Worm (Caenorhabditis elegans) whole organism, early embryonic: ENCODE data around the gene F56D6.8.

Source experiments
- B0310.2 ChIP-seq: sonication (generic microtip); optimal IDR thresholded peaks from 2 replicates; lab custom pipeline; 2016; ENCODE audit warnings: mild to moderate bottlenecking, missing genetic modification characterization, missing compliant biosample characterization
- F13C5.2 ChIP-seq: sonication (generic microtip); optimal IDR thresholded peaks from 2 replicates; lab custom pipeline; 2017; ENCODE audit warnings: mild to moderate bottlenecking, missing genetic modification characterization, inconsistent platforms, missing compliant biosample characterization
- aly-1 ChIP-seq: sonication (generic microtip); optimal IDR thresholded peaks from 2 replicates; lab custom pipeline; 2016; ENCODE audit warnings: missing genetic modification characterization, missing compliant biosample characterization
- ama-1 ChIP-seq: fragments of 150-350 bp; optimal IDR thresholded peaks from 2 replicates; lab custom pipeline; 2014
- ceh-13 ChIP-seq: fragments of 200-800 bp; sonication (Bioruptor generic); optimal IDR thresholded peaks from 2 replicates; lab custom pipeline; 2018; ENCODE audit warnings: mild to moderate bottlenecking, missing genetic modification characterization, missing compliant biosample characterization
- ceh-36 ChIP-seq: sonication (generic microtip); optimal IDR thresholded peaks from 2 replicates; lab custom pipeline; 2016; ENCODE audit warnings: missing genetic modification characterization, inconsistent platforms, missing compliant biosample characterization
- ets-7 ChIP-seq: sonication (generic microtip); optimal IDR thresholded peaks from 2 replicates; lab custom pipeline; 2016; ENCODE audit warnings: missing genotype, missing genetic modification characterization, missing compliant biosample characterization
- flt-1 ChIP-seq: fragments of 200-800 bp; sonication (Bioruptor generic); IDR thresholded peaks from 2 replicates; pipeline ENCODE4 v1.3.6; 2022; ENCODE audit warnings: missing genetic modification characterization, missing compliant biosample characterization
- hmbx-1 ChIP-seq: sonication (generic microtip); optimal IDR thresholded peaks from 2 replicates; lab custom pipeline; 2016; ENCODE audit warnings: mild to moderate bottlenecking, missing genetic modification characterization, missing compliant biosample characterization
- hmg-4 ChIP-seq: fragments of 200-800 bp; sonication (Bioruptor generic); optimal IDR thresholded peaks from 2 replicates; lab custom pipeline; 2018; ENCODE audit warnings: mild to moderate bottlenecking, missing genetic modification characterization, missing compliant biosample characterization
- hnd-1 ChIP-seq: sonication (generic microtip); optimal IDR thresholded peaks from 2 replicates; lab custom pipeline; 2016; ENCODE audit warnings: missing genetic modification characterization, missing compliant biosample characterization
- pes-1 ChIP-seq: fragments of 200-800 bp; sonication (Bioruptor generic); IDR thresholded peaks from 2 replicates; pipeline ENCODE4 v1.3.6; 2022; ENCODE audit warnings: missing genetic modification reagents, missing genetic modification characterization, missing compliant biosample characterization
- scrt-1 ChIP-seq: fragments of 200-800 bp; sonication (Bioruptor generic); IDR thresholded peaks from 2 replicates; pipeline ENCODE4 v1.3.6; 2022; ENCODE audit warnings: missing genetic modification characterization, missing compliant biosample characterization
- sea-1 ChIP-seq: fragments of 200-800 bp; sonication (Bioruptor generic); conservative IDR thresholded peaks from 2 replicates; pipeline ENCODE4 v1.3.6; 2022; ENCODE audit warnings: missing genetic modification characterization, missing compliant biosample characterization
- tbx-11 ChIP-seq: fragments of 200-800 bp; sonication (Bioruptor generic); IDR thresholded peaks from 2 replicates; pipeline ENCODE4 v1.3.6; 2022; ENCODE audit warnings: missing genetic modification characterization, missing compliant biosample characterization
- tbx-37 ChIP-seq: fragments of 200-800 bp; sonication (Bioruptor generic); conservative IDR thresholded peaks from 2 replicates; pipeline ENCODE4 v1.3.6; 2022; ENCODE audit warnings: missing genetic modification reagents, missing genetic modification characterization, missing compliant biosample characterization
- tra-4 ChIP-seq: sonication (generic microtip); optimal IDR thresholded peaks from 2 replicates; lab custom pipeline; 2017; ENCODE audit warnings: missing genetic modification characterization, missing compliant biosample characterization

The F56D6.8 gene

DNA sequence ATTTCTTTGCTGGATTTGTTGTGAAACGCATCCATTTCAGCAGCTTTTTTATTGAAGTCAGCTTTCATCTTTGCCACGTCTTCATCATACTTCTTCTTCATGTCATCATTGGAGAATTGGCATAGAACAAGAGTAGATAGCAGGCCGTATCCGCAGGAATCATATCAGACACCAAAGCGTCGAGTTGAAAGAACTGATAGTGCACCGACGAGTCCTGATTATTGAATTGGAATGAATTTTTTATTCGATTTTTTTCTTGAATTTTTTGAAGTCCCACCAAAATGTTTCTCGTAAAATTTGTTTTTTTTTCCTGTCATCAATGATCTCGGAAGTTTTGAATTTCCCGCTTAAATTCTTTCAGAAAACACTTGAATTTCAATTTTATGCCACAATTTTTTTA, 12.2 kb upstream of the F56D6.8 start, which contains the start of gene F56D6.11:
F56D6.11 (minus strand) TSS at position 101 of the 400 bp plus-strand sequence.
- TF ChIP-seq scrt-1 (GFP tag; lab: Robert Waterston, UW) (no peak), ceh-13 (GFP tag; lab: Kevin White, UChicago) (no peak), tbx-11 (GFP tag; lab: Robert Waterston, UW) (no peak), aly-1 (no peak), hmbx-1 (tag; lab: Kevin White, UChicago) (no peak), pes-1 (GFP tag; lab: Robert Waterston, UW) (no peak), B0310.2 (tag; lab: Kevin White, UChicago) (no peak), hnd-1 (tag; lab: Kevin White, UChicago) (no peak), ets-7 (tag; lab: Kevin White, UChicago) (no peak), tbx-37 (GFP tag; lab: Robert Waterston, UW) (no peak)

DNA sequence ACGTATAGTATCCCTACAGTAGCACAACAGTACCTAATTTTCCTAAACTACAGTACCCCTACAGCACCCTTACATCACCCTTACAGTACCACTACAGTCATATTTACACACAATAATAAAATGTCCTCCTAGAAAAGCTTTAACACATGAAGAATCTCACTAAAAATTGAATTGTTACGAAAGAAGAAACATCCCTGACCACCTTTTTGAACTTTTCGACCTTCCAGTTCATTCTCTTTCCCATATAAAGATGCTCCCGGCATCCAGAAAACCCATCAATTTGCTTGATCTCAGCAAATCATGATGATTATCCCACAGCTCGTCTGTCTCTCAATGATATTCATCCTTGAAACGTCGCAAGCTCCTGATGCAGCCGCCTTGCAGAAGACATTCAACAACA, 10.4 kb upstream of the F56D6.8 start, which contains the start of gene F56D6.21:
F56D6.21 (plus strand) TSS at position 301 of the 400 bp plus-strand sequence.
- TF ChIP-seq ets-7 (tag; lab: Kevin White, UChicago) (no peak), hnd-1 (tag; lab: Kevin White, UChicago) (no peak), hmg-4 (no peak), hmbx-1 (tag; lab: Kevin White, UChicago) (no peak)

DNA sequence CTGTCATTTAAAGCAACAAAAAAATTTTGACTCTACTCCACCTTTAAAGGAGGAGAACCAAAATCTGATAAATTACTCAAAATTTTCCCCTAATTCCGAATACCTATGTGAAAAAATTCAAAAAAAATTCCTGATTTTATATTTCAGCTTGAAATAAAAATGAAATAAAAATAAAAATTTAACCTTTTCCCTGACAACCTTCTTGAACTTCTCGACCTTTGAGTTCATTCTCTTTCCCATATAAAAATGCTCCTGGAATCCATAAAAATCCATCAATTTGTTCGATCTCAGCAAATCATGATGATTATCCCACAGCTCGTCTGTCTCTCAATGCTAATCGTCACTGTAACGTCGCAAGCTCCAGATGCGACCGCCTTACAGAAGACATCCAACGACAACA, 8.7 kb upstream of the F56D6.8 start, which contains the start of gene F56D6.6:
F56D6.6 (plus strand) TSS at position 301 of the 400 bp plus-strand sequence.
- TF ChIP-seq hmbx-1 (tag; lab: Kevin White, UChicago) = no peak

DNA sequence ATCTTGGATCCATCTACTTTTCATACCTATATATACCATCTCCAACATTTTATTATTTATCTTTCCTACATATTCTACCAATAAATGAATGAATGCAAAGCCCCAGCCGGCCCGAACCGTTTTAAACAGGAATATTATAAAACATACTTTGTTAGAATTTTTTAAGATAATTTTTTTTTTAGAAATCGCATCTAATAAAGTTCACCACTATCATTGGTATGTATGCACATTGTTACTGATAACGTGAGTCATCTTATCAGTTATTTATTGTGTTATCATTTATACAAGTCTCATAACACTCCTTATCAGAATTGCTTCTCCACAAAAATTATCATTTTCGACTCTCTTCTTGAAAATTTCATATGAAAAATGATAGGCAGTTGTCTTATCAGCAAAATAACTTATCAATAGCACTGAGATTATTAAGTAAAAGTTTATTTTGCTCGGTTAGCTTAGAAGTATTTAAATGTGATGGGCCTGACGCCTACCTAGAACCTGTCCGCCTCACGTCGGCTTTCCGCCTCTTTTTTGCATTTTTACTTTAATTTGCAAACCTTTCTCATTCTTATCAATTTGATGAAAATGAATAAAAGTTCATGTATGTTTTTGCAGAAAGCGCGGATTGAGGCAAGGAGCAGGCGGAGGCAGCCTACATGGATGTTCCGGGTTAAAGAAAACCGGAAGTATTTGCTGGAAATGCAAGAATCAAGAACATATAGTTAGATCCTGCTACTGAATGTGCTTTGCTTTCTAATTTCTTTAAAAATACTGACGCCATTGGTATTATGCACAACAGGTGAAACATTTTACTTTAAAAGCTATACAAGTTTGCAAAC, 5.7 kb upstream of the F56D6.8 start, which contains the start of gene srz-62:
srz-62 (plus strand) TSS at position 786 of the 836 bp plus-strand sequence.
- TF ChIP-seq scrt-1 (GFP tag; lab: Robert Waterston, UW) = no peak
- TF ChIP-seq F13C5.2 (tag; lab: Kevin White, UChicago) = no peak
- no peak for TF ChIP-seq aly-1
- TF ChIP-seq ets-7 (tag; lab: Kevin White, UChicago) = no peak
- TF ChIP-seq flt-1 = no peak
- no peak for TF ChIP-seq tra-4 (tag; lab: Kevin White, UChicago)
- TF ChIP-seq tbx-37 (GFP tag; lab: Robert Waterston, UW) = no peak
- no peak for TF ChIP-seq ama-1
- TF ChIP-seq pes-1 (GFP tag; lab: Robert Waterston, UW) = no peak
- no peak for TF ChIP-seq ceh-36 (tag; lab: Kevin White, UChicago)
- TF ChIP-seq sea-1 (GFP tag; lab: Robert Waterston, UW) = no peak
- no peak for TF ChIP-seq ceh-13 (GFP tag; lab: Kevin White, UChicago)

DNA sequence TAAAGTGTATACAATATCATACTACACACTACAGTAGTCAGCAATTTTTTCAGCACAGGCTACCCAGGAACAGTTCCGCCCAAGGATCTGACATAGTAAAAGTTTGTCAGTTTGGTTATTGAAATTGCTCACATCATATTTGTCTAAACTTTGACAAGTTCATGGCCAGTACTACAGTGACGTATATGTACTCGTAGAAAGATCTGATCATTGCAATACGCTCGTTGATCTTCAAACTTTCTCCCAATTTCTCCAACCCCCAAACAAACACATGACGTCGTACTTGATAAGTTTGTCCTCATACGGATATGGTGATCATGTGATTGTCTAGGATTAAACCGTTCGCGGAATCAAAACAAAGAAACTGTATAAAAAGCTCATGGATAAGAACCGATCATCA, 540 bp upstream of the F56D6.8 start, which contains the start of gene dct-8:
dct-8 (plus strand) TSS at position 301 of the 400 bp plus-strand sequence.
- TF ChIP-seq scrt-1 (GFP tag; lab: Robert Waterston, UW) (no peak), ceh-13 (GFP tag; lab: Kevin White, UChicago) (no peak), aly-1 (no peak), ets-7 (tag; lab: Kevin White, UChicago) (no peak), ceh-36 (tag; lab: Kevin White, UChicago) (no peak), F13C5.2 (tag; lab: Kevin White, UChicago) (no peak), hmbx-1 (tag; lab: Kevin White, UChicago) (no peak), hmg-4 (no peak), tbx-11 (GFP tag; lab: Robert Waterston, UW) (no peak), sea-1 (GFP tag; lab: Robert Waterston, UW) (no peak), flt-1 (no peak), pes-1 (GFP tag; lab: Robert Waterston, UW) (no peak), hnd-1 (tag; lab: Kevin White, UChicago) (no peak), B0310.2 (tag; lab: Kevin White, UChicago) (no peak), tra-4 (tag; lab: Kevin White, UChicago) (no peak), ama-1 (no peak), tbx-37 (GFP tag; lab: Robert Waterston, UW) (no peak)

DNA sequence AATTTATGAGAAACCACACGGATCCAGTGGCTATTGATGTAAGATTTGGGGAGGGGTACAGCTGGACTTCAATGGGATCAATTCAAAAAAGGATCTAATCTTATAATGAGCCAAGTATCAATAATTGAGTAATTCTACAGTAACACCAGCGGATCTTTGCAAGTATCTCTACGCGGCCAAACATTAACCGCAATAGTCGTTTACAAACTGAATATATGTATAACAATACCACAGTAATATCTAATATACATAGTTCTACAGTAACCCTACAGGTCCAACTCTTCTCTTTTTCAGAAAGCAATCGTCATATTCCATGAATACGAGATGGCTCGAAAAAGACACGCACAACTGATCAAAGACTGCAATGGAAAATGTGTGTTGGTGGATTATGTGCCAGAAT, 2.2 kb downstream of the F56D6.8 start, which contains the start of gene F56D6.9:
F56D6.9 (plus strand) TSS at position 301 of the 400 bp plus-strand sequence.
- TF ChIP-seq B0310.2 (tag; lab: Kevin White, UChicago) = no peak
- TF ChIP-seq ama-1 = no peak
- TF ChIP-seq aly-1 = no peak
- no peak for TF ChIP-seq hnd-1 (tag; lab: Kevin White, UChicago)
- no peak for TF ChIP-seq flt-1
- TF ChIP-seq sea-1 (GFP tag; lab: Robert Waterston, UW) = no peak
- TF ChIP-seq tbx-11 (GFP tag; lab: Robert Waterston, UW) = no peak
- TF ChIP-seq scrt-1 (GFP tag; lab: Robert Waterston, UW) = no peak
- TF ChIP-seq ets-7 (tag; lab: Kevin White, UChicago) = no peak
- TF ChIP-seq F13C5.2 (tag; lab: Kevin White, UChicago) = no peak
- TF ChIP-seq ceh-36 (tag; lab: Kevin White, UChicago) = no peak
- no peak for TF ChIP-seq pes-1 (GFP tag; lab: Robert Waterston, UW)
- no peak for TF ChIP-seq tra-4 (tag; lab: Kevin White, UChicago)
- TF ChIP-seq tbx-37 (GFP tag; lab: Robert Waterston, UW) = no peak
- TF ChIP-seq ceh-13 (GFP tag; lab: Kevin White, UChicago) = no peak

DNA sequence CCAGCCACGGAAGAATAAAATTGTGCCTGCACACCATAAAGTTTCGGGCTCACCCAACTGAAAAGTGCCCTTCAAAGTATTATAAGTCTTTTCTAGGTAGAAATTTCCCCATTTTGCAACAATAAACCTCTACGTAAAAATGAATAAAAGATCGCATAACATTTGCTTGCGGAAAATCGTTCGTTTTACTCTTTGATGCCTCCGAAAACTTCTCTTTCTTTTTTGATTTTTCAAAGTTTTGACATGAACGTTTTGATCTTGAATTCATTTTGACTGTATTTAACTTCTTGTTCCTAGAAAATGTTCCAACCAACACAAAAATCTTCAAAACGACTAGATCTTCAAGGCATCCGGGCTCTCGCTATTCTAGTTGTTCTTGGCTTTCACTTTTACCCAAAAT, 5.3 kb downstream of the F56D6.8 start, which contains the start of gene oac-21:
oac-21 (plus strand) TSS at position 301 of the 400 bp plus-strand sequence.
- no peak for TF ChIP-seq pes-1 (GFP tag; lab: Robert Waterston, UW)
- no peak for TF ChIP-seq flt-1
- no peak for TF ChIP-seq aly-1
- TF ChIP-seq sea-1 (GFP tag; lab: Robert Waterston, UW) = no peak
- TF ChIP-seq F13C5.2 (tag; lab: Kevin White, UChicago) = no peak
- TF ChIP-seq B0310.2 (tag; lab: Kevin White, UChicago) = no peak
- no peak for TF ChIP-seq ceh-13 (GFP tag; lab: Kevin White, UChicago)
- no peak for TF ChIP-seq hmbx-1 (tag; lab: Kevin White, UChicago)
- no peak for TF ChIP-seq tbx-37 (GFP tag; lab: Robert Waterston, UW)
- TF ChIP-seq ets-7 (tag; lab: Kevin White, UChicago) = no peak
- TF ChIP-seq ceh-36 (tag; lab: Kevin White, UChicago) = no peak
- no peak for TF ChIP-seq ama-1
- TF ChIP-seq scrt-1 (GFP tag; lab: Robert Waterston, UW) = no peak
- no peak for TF ChIP-seq tra-4 (tag; lab: Kevin White, UChicago)
- TF ChIP-seq hnd-1 (tag; lab: Kevin White, UChicago) = no peak
- no peak for TF ChIP-seq hmg-4
- no peak for TF ChIP-seq tbx-11 (GFP tag; lab: Robert Waterston, UW)
